Fruit fly (Drosophila melanogaster) whole organism, embryonic: ENCODE data around the gene CG32318.

ENCODE experiments used
- Abd-B ChIP-seq: fragments of 200-800 bp; sonication (Bioruptor generic); optimal IDR thresholded peaks from 2 replicates; lab custom pipeline; 2018; ENCODE audit warnings: missing biosample characterization, mild to moderate bottlenecking, missing genetic modification characterization, moderate library complexity
- Ada2b ChIP-seq: fragments of 200-800 bp; sonication (Bioruptor generic); IDR thresholded peaks from 2 replicates; pipeline ENCODE4 v1.3.6; 2022; ENCODE audit warnings: missing biosample characterization, missing genetic modification characterization
- Blimp-1 ChIP-seq: fragments of 200-800 bp; sonication (Bioruptor generic); optimal IDR thresholded peaks from 3 replicates; lab custom pipeline; 2018; ENCODE audit warnings: missing biosample characterization, missing genetic modification characterization, mild to moderate bottlenecking, moderate library complexity, missing genetic modification reagents
- CG10321 ChIP-seq: fragments of 200-800 bp; sonication (Bioruptor generic); IDR thresholded peaks from 2 replicates; pipeline ENCODE4 v1.3.6; 2022; ENCODE audit warnings: missing biosample characterization, missing genetic modification characterization
- CG11085 ChIP-seq: fragments of 200-800 bp; sonication (Bioruptor generic); IDR thresholded peaks from 2 replicates; pipeline ENCODE4 v1.3.6; 2022; ENCODE audit warnings: missing biosample characterization, missing genetic modification characterization
- CG11398 ChIP-seq: fragments of 200-800 bp; sonication (Bioruptor generic); optimal IDR thresholded peaks from 2 replicates; lab custom pipeline; 2016; ENCODE audit warnings: missing biosample characterization, missing genetic modification characterization
- CG12299 ChIP-seq: fragments of 200-800 bp; sonication (Bioruptor generic); optimal IDR thresholded peaks from 2 replicates; lab custom pipeline; 2018; ENCODE audit warnings: missing biosample characterization, mild to moderate bottlenecking, missing genetic modification characterization
- CG14965 ChIP-seq: fragments of 200-800 bp; sonication (Bioruptor generic); optimal IDR thresholded peaks from 2 replicates; lab custom pipeline; 2016; ENCODE audit warnings: missing biosample characterization, missing genetic modification characterization, borderline replicate concordance
- CG17829 ChIP-seq: fragments of 200-800 bp; optimal IDR thresholded peaks from 2 replicates; lab custom pipeline; 2019; ENCODE audit warnings: missing biosample characterization, mild to moderate bottlenecking, missing genetic modification characterization, moderate library complexity
- CG18476 ChIP-seq: fragments of 200-800 bp; sonication (Bioruptor generic); optimal IDR thresholded peaks from 2 replicates; lab custom pipeline; 2016; ENCODE audit warnings: missing biosample characterization, mild to moderate bottlenecking, missing genetic modification characterization
- CG30403 ChIP-seq: fragments of 200-800 bp; sonication (Bioruptor generic); optimal IDR thresholded peaks from 3 replicates; lab custom pipeline; 2016; ENCODE audit warnings: missing biosample characterization, missing genetic modification characterization
- CG32532 ChIP-seq: fragments of 200-800 bp; sonication (Bioruptor generic); IDR thresholded peaks from 2 replicates; pipeline ENCODE4 v1.3.6; 2022; ENCODE audit warnings: missing biosample characterization, missing genetic modification characterization
- CG32772 ChIP-seq: fragments of 200-800 bp; sonication (Bioruptor generic); IDR thresholded peaks from 2 replicates; pipeline ENCODE4 v1.3.6; 2022; ENCODE audit warnings: missing biosample characterization, missing genetic modification characterization
- CG33557 ChIP-seq: fragments of 200-800 bp; sonication (Bioruptor generic); optimal IDR thresholded peaks from 2 replicates; lab custom pipeline; 2019; ENCODE audit warnings: missing biosample characterization, mild to moderate bottlenecking, missing genetic modification characterization, moderate library complexity
- CG34376 ChIP-seq: fragments of 200-800 bp; sonication (Bioruptor generic); optimal IDR thresholded peaks from 2 replicates; lab custom pipeline; 2018; ENCODE audit warnings: missing biosample characterization, mild to moderate bottlenecking, missing genetic modification characterization
- CG4282 ChIP-seq: fragments of 200-800 bp; sonication (Bioruptor generic); optimal IDR thresholded peaks from 2 replicates; lab custom pipeline; 2016; ENCODE audit warnings: missing biosample characterization, missing genetic modification characterization
- CG4360 ChIP-seq: fragments of 200-800 bp; sonication (Bioruptor generic); IDR thresholded peaks from 2 replicates; pipeline ENCODE4 v1.3.6; 2022; ENCODE audit warnings: missing biosample characterization, missing genetic modification characterization
- CG43689 ChIP-seq: fragments of 200-800 bp; sonication (Bioruptor generic); IDR thresholded peaks from 2 replicates; pipeline ENCODE4 v1.3.6; 2022; ENCODE audit warnings: missing biosample characterization, missing genetic modification characterization
- CG4820 ChIP-seq: fragments of 200-800 bp; sonication (Bioruptor generic); optimal IDR thresholded peaks from 3 replicates; lab custom pipeline; 2016; ENCODE audit warnings: missing biosample characterization, missing genetic modification characterization
- CG6175 ChIP-seq: fragments of 200-800 bp; sonication (Bioruptor generic); IDR thresholded peaks from 3 replicates; pipeline ENCODE4 v1.3.6; 2022; ENCODE audit warnings: missing biosample characterization, missing genetic modification characterization
- CG6765 ChIP-seq: fragments of 200-800 bp; sonication (Bioruptor generic); optimal IDR thresholded peaks from 3 replicates; lab custom pipeline; 2017; ENCODE audit warnings: missing biosample characterization, mild to moderate bottlenecking, missing genetic modification characterization
- CG7556 ChIP-seq: fragments of 200-800 bp; sonication (Bioruptor generic); optimal IDR thresholded peaks from 2 replicates; lab custom pipeline; 2017; ENCODE audit warnings: missing biosample characterization, mild to moderate bottlenecking, missing genetic modification characterization
- CG7745 ChIP-seq: fragments of 200-800 bp; sonication (Bioruptor generic); optimal IDR thresholded peaks from 2 replicates; lab custom pipeline; 2018; ENCODE audit warnings: missing biosample characterization, mild to moderate bottlenecking, missing genetic modification characterization, moderate library complexity
- CG7839 ChIP-seq: fragments of 200-800 bp; sonication (Bioruptor generic); optimal IDR thresholded peaks from 3 replicates; lab custom pipeline; 2018; ENCODE audit warnings: missing biosample characterization, mild to moderate bottlenecking, missing genetic modification characterization, moderate library complexity
- CG8281 ChIP-seq: fragments of 200-800 bp; sonication (Bioruptor generic); optimal IDR thresholded peaks from 2 replicates; lab custom pipeline; 2018; ENCODE audit warnings: missing biosample characterization, mild to moderate bottlenecking, missing genetic modification characterization, moderate library complexity
- CG8290 ChIP-seq, 3 experiments: fragments of 200-800 bp; sonication (Bioruptor generic); optimal IDR thresholded peaks; 2 replicates each; lab custom pipeline; 2016 to 2019; ENCODE audit warnings: missing biosample characterization in 3 of 3, missing genetic modification characterization in 3 of 3, mild to moderate bottlenecking in 2 of 3, moderate library complexity in 1 of 3
- CG8765 ChIP-seq: fragments of 200-800 bp; sonication (Bioruptor generic); IDR thresholded peaks from 2 replicates; pipeline ENCODE4 v1.3.6; 2022; ENCODE audit warnings: missing biosample characterization, missing genetic modification characterization
- CG9797 ChIP-seq: fragments of 200-800 bp; sonication (Bioruptor generic); optimal IDR thresholded peaks from 3 replicates; lab custom pipeline; 2018; ENCODE audit warnings: missing biosample characterization, mild to moderate bottlenecking, missing genetic modification characterization
- Drgx ChIP-seq: fragments of 200-800 bp; sonication (Bioruptor generic); IDR thresholded peaks from 2 replicates; pipeline ENCODE4 v1.3.6; 2022; ENCODE audit warnings: missing biosample characterization, missing genetic modification characterization
- HLH4C ChIP-seq: fragments of 200-800 bp; sonication (Bioruptor generic); IDR thresholded peaks from 3 replicates; pipeline ENCODE4 v1.3.6; 2022; ENCODE audit warnings: missing biosample characterization, missing genetic modification characterization; ENCODE audit not compliant: partially characterized antibody
- Mrtf ChIP-seq: fragments of 200-800 bp; sonication (Bioruptor generic); IDR thresholded peaks from 3 replicates; pipeline ENCODE4 v1.3.6; 2022; ENCODE audit warnings: missing biosample characterization, missing genetic modification characterization
- NC2β ChIP-seq: fragments of 200-800 bp; sonication (Bioruptor generic); optimal IDR thresholded peaks from 2 replicates; lab custom pipeline; 2016; ENCODE audit warnings: missing biosample characterization, missing genetic modification characterization
- Neu2 ChIP-seq: fragments of 200-800 bp; sonication (Bioruptor generic); optimal IDR thresholded peaks from 3 replicates; lab custom pipeline; 2016; ENCODE audit warnings: missing biosample characterization, missing genetic modification characterization, borderline replicate concordance
- Sry-β ChIP-seq: fragments of 200-800 bp; sonication (Bioruptor generic); optimal IDR thresholded peaks from 2 replicates; lab custom pipeline; 2018; ENCODE audit warnings: missing biosample characterization, mild to moderate bottlenecking, missing genetic modification characterization, moderate library complexity
- Ssrp ChIP-seq: fragments of 200-800 bp; sonication (Bioruptor generic); optimal IDR thresholded peaks from 2 replicates; lab custom pipeline; 2018; ENCODE audit warnings: missing biosample characterization, mild to moderate bottlenecking, missing genetic modification characterization, moderate library complexity
- TFAM ChIP-seq: fragments of 200-800 bp; sonication (Bioruptor generic); optimal IDR thresholded peaks from 2 replicates; lab custom pipeline; 2017; ENCODE audit warnings: missing biosample characterization, missing genetic modification characterization, inconsistent platforms
- ase ChIP-seq: fragments of 200-800 bp; sonication (Bioruptor generic); IDR thresholded peaks from 3 replicates; pipeline ENCODE4 v1.3.6; 2022; ENCODE audit warnings: missing biosample characterization, missing genetic modification characterization
- bigmax ChIP-seq: fragments of 200-800 bp; sonication (Bioruptor generic); optimal IDR thresholded peaks from 2 replicates; lab custom pipeline; 2018; ENCODE audit warnings: missing biosample characterization, mild to moderate bottlenecking, missing genetic modification characterization
- crc ChIP-seq: fragments of 200-800 bp; sonication (Bioruptor generic); optimal IDR thresholded peaks from 2 replicates; lab custom pipeline; 2016; ENCODE audit warnings: missing biosample characterization, missing genetic modification characterization
- danr ChIP-seq: fragments of 200-800 bp; sonication (Bioruptor generic); IDR thresholded peaks from 2 replicates; pipeline ENCODE4 v1.3.6; 2022; ENCODE audit warnings: missing biosample characterization, missing genetic modification characterization
- dimm ChIP-seq: fragments of 200-800 bp; sonication (Bioruptor generic); IDR thresholded peaks from 2 replicates; pipeline ENCODE4 v1.3.6; 2022; ENCODE audit warnings: missing biosample characterization, missing genetic modification characterization
- emc ChIP-seq: fragments of 200-800 bp; sonication (Bioruptor generic); optimal IDR thresholded peaks from 2 replicates; lab custom pipeline; 2016; ENCODE audit warnings: missing biosample characterization, missing genetic modification characterization
- ems ChIP-seq: fragments of 200-800 bp; sonication (Bioruptor generic); optimal IDR thresholded peaks from 3 replicates; lab custom pipeline; 2016; ENCODE audit warnings: missing biosample characterization, missing genetic modification characterization
- fd96Cb ChIP-seq: fragments of 200-800 bp; sonication (Bioruptor generic); optimal IDR thresholded peaks from 2 replicates; lab custom pipeline; 2018; ENCODE audit warnings: missing biosample characterization, mild to moderate bottlenecking, missing genetic modification characterization, moderate library complexity
- pan ChIP-seq, 4 experiments: fragments of >200 bp in 3 of 4; fragments of 200-800 bp in 1 of 4; sonication (Bioruptor generic) in 1 of 4; optimal IDR thresholded peaks in 3 of 4; IDR thresholded peaks in 1 of 4; 2 replicates each; pipeline versions ENCODE4 v1.3.6 to Lab custom; 2017 to 2022; ENCODE audit warnings: missing biosample characterization in 2 of 4, missing genetic modification characterization in 2 of 4, mixed read lengths in 1 of 4
- run ChIP-seq: fragments of 200-800 bp; sonication (Bioruptor generic); optimal IDR thresholded peaks from 3 replicates; lab custom pipeline; 2018; ENCODE audit warnings: missing biosample characterization, mild to moderate bottlenecking, missing genetic modification characterization
- schlank ChIP-seq: fragments of 200-800 bp; sonication (Bioruptor generic); optimal IDR thresholded peaks from 2 replicates; lab custom pipeline; 2018; ENCODE audit warnings: missing biosample characterization, mild to moderate bottlenecking, missing genetic modification characterization

Gene CG32318

DNA sequence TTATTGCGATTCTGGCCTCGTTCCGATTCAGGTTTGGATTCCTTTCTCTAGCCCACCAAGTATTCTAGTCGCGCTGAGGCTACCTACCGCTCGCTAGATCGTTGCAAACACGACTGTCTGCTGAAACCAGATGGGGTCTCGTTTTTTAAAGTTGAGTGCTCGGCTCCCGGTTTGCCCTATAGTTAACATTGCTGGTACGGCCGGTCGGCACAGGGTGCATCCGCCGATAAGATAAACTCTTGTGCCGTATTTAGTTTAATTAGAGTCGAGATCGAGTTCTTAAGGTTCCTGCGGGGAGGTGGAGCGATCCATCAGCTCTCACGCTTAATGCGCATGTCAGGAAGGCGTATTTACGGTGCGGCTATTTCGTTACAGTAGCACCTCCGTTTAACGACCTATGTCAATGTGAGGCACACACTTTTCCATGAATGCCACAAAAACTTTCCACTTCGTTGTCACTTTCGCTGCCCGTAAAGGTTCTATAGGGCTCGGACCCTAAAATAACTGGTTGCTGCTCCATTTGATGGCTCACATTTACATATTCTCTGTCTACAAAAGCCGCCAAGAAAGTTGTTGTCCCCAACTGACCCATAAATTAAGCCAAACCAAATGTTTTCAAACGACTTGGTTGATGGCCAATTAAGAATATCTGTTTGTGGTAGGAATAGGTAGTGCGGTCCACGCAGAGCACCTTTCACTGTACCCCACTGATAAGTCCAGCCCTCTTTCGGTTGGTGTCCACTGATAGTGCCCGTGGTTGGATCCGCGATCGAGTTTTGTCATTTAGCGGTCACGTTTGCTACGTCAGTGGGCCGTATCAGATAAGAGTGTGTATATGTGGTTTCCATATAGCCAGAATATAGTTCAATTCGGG, 41.8 kb downstream of the CG32318 start, which contains the start of gene CG9119 (continued):
- TF ChIP-seq CG7556 (GFP tag; lab: Kevin White, UChicago) (peak; percentile 78), HLH4C (no peak), Mrtf (GFP tag; lab: Robert Waterston, UW) (no peak), CG6175 (GFP tag; lab: Robert Waterston, UW) (no peak), crc (GFP tag; lab: Kevin White, UChicago) (peak; percentile 51), dimm (GFP tag; lab: Robert Waterston, UW) (no peak), CG43689 (GFP tag; lab: Robert Waterston, UW) (no peak), CG8281 (tag; lab: Kevin White, UChicago) (peak; percentile 19), NC2β (GFP tag; lab: Kevin White, UChicago) (peak; percentile 27), emc (peak; percentile 42), CG4820 (GFP tag; lab: Kevin White, UChicago) (peak; percentile 33), Sry-β (GFP tag; lab: Kevin White, UChicago) (no peak), CG7839 (tag; lab: Kevin White, UChicago) (peak; percentile 77), CG8290 (GFP tag; optimal IDR thresholded peaks at IDR 0.05; lab: Kevin White, UChicago) (no peak), CG8290 (tag; optimal IDR thresholded peaks at IDR 0.05; lab: Kevin White, UChicago) (peak in 1 of 2 experiments; percentile 35), Drgx (GFP tag; lab: Robert Waterston, UW) (no peak), CG14965 (GFP tag; lab: Kevin White, UChicago) (no peak), TFAM (GFP tag; lab: Kevin White, UChicago) (no peak), danr (GFP tag; lab: Robert Waterston, UW) (0 out of 2 replicates have a peak, but pooled peaks have one; percentile 43), CG17829 (tag; lab: Kevin White, UChicago) (peak; percentile 52), Ada2b (GFP tag; lab: Robert Waterston, UW) (no peak), CG4360 (GFP tag; lab: Robert Waterston, UW) (no peak), CG4282 (peak; percentile 25), CG12299 (tag; lab: Kevin White, UChicago) (peak; percentile 29), bigmax (GFP tag; lab: Kevin White, UChicago) (no peak), Neu2 (GFP tag; lab: Kevin White, UChicago) (no peak), CG32772 (GFP tag; lab: Robert Waterston, UW) (no peak; the same call in 1 of the 2 replicates), fd96Cb (tag; lab: Kevin White, UChicago) (peak; percentile 48), CG10321 (GFP tag; lab: Robert Waterston, UW) (no peak), CG8765 (no peak), CG11398 (no peak), CG11085 (no peak), Blimp-1 (GFP tag; lab: Kevin White, UChicago) (peak; percentile 100), Abd-B (GFP tag; lab: Kevin White, UChicago) (peak; percentile 54), Ssrp (tag; lab: Kevin White, UChicago) (peak; percentile 59), pan (optimal IDR thresholded peaks at IDR 0.05; lab: Kevin White, UChicago) (no peak), pan (GFP tag; optimal IDR thresholded peaks at IDR 0.05 in 1 of 2, IDR thresholded peaks at IDR 0.05 in 1 of 2) (peak in 1 of 2 experiments; percentile 45), CG18476 (GFP tag; lab: Kevin White, UChicago) (peak; percentile 32), ems (GFP tag; lab: Kevin White, UChicago) (peak; percentile 35), run (tag; lab: Kevin White, UChicago) (peak; percentile 69), schlank (tag; lab: Kevin White, UChicago) (peak; percentile 60), CG7745 (peak; percentile 11), CG33557 (GFP tag; lab: Kevin White, UChicago) (peak; percentile 75), CG9797 (GFP tag; lab: Kevin White, UChicago) (no peak), ase (GFP tag; lab: Robert Waterston, UW) (0 out of 3 replicates have a peak, but pooled peaks have one; percentile 11), CG30403 (peak; percentile 64), CG6765 (peak; percentile 1), CG32532 (GFP tag; lab: Robert Waterston, UW) (no peak; the same call in none of the 2 replicates), CG34376 (GFP tag; lab: Kevin White, UChicago) (peak; percentile 67)
